Fruit fly (Drosophila melanogaster) ovary, adult (tissue): ENCODE data around the gene CG13454.
A peak's percentile ranks its signal among the peaks of the same experiment; 100 is the strongest.

Experiments used
- CG17801 ChIP-seq: fragments of 200-800 bp; optimal IDR thresholded peaks from 2 replicates; lab custom pipeline; 2019; ENCODE audit warnings: missing biosample characterization, mild to moderate bottlenecking, missing genetic modification characterization, moderate library complexity; ENCODE audit not compliant: partially characterized antibody

The CG13454 gene

DNA sequence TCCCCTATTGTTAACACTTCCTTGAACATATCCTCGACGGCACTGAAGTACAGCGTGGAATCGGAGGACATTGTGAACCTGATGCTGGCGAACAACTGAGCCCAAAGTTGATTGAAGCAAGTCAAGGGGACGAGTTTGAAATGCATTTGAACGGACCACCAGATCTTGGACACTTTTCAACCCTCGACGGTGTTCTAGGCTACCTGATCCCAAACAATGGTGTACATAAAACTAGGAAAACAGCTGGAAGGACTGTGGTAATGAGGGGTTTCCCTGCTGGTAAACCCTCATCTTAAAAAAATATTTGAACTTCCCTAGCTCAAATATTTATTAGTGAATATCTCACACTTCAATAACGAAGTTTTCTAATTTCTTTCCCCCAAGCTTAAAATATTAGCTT, at the start of gene CG13454:
TSS of gene CG13454 (minus strand) at position 101 of the 400 bp plus-strand sequence.
- TF ChIP-seq CG17801 (GFP tag; lab: Kevin White, UChicago), result no peak

DNA sequence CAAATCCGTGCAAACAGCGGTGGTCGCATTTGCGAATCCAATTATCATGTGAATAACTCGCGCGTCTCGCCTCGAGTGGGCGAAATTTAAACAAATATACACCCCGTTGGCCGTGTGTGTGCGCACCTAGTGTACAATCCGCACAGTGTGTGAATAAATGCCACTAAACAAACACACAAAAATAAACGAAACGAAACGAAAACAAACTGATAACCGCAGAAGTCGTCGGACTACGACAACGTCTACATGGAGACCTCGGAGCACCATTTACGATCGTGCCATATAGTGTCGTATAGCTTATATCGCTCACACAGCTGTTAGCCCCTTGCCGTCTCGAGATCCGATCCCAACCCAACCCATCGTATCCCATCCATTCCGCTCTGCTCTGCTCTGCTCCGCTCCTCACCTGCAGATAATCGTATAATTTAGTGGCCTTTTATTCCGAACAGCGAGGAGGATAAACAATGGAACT, 49.7 kb upstream of the CG13454 start:
- peak; percentile 54 for TF ChIP-seq CG17801 (GFP tag; lab: Kevin White, UChicago)

DNA sequence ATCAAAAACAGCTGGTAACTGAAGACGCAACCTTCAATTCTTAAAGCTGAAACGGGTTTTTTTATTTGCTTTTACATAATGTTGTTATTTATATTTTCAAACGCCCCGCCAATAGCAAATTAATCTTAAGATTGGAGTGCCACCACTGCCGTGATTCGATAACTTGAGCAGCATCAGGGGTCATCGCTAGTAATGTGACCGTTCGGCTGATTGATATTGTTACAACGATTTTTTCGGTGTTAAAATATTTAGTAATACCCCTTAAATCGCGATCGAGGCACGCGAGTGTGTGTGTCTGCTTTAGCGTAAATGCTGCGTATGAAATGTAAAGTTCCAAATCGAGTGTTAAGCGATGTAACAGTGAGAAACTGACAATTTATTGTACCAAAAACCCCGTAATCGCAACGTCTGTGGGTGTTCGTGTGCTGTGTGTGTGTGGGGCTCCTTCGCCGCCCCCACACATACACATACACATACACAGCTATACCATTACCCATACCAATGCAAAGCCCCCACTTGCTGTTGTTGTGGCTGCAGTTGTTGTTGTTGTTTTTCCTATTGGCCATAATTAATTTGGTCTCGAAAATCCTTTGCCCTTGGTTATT, 49.1 kb upstream of the CG13454 start, which contains the start of gene dop:
TSS of gene dop (plus strand) at position 185 of the 605 bp plus-strand sequence.
- TF ChIP-seq CG17801 (GFP tag; lab: Kevin White, UChicago), result no peak

DNA sequence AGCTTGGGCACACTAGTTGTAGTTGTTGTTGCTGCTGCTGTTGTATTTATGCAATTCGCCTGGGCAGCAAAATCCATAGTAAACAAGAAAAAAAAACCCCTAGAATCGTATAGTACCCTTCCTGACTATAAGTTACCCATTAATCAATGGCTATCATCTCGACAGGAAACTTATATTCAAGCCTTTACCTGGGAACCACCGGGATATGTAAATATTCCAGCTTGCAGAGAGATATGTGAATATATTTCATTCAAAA, 46.9 kb upstream of the CG13454 start:
- TF ChIP-seq CG17801 (GFP tag; lab: Kevin White, UChicago), result no peak

DNA sequence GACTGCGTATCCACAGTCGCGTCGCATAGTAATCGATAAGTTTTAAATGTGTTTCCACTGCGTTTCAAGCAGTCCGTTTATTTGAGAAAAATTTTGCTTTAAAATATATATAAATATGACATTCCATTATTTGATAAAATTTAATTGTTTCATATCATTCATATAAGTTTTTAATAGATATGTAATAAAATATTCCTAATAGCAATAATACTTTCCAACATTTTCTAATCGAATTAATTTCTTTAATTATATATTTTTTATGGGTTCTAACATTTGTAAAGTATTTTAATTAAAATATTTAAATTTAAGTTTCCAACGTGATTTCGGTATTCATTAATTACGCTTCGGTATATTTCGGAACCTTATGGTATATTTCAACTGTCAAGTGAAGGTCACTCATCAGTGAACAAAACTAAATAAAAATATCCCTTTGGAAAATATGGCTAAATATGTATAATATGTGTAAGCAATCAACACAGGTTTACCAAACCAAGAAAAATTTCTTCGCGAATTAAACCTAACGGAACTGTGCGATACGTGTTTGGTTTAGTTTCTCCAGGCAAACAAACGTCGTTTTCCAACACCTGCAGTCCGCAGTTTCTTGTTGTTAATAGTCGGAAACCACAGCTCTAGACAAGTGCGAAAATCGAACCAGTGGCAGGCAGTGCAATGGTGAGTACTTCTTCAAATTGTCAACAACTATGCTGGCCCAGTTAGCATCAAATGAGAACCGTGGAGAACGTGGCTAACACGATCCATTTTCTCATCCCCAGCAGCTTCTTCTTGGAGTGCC, 46.4 kb upstream of the CG13454 start, which contains the start of the genes CG7739 and SCCRO:
TSS of gene CG7739 (minus strand) at position 8 of the 793 bp plus-strand sequence.
TSS of gene SCCRO (plus strand) at position 370 of the 793 bp plus-strand sequence.
- TF ChIP-seq CG17801 (GFP tag; lab: Kevin White, UChicago), result peak; percentile 39

DNA sequence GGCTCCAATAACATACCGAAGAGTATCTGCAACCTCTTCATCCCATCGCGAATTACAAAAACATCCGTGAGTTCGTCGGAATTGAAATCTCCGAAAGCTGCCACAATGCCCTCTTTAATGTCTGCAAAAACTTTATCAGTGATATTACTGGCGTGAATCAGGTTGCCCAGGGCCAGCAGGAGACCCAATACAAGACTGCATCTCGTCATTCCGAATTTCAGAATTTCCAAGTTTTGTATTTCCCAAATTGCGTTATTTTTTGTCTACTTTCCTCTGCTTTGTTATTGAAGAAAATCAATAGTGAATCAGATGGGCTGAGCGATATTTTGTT, 45.8 kb upstream of the CG13454 start:
- TF ChIP-seq CG17801 (GFP tag; lab: Kevin White, UChicago), result no peak

DNA sequence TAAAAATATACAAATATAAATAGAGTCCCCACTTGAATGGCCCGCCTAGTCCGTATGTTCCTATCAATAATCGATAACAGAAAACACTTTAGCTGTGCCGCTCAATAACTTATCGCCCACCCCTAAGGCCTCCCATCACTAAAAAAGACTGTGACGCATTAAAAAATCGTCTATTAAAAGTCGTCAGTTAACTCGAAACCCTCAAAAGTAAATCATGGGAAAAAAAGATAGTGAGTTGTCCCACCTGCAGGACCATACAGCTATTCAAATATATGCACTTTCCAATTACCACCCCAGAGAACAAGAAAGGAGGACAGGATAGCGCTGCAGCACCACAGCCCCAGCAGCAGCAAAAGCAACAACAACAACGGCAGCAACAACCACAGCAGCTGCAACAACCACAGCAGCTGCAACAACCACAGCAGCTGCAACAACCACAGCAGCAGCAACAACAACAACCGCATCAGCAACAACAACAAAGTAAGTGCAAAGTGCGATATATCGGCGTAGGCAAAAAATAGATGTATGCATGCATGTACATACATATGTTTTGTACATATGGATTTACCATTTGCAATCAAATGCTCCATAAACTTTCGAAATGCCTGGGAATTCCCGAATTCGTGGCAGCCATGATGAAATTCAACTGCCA, 37.3 kb upstream of the CG13454 start, which contains the start of gene AGO2:
TSS of gene AGO2 (plus strand) at position 121 of the 652 bp plus-strand sequence.
- peak; percentile 67 for TF ChIP-seq CG17801 (GFP tag; lab: Kevin White, UChicago)

DNA sequence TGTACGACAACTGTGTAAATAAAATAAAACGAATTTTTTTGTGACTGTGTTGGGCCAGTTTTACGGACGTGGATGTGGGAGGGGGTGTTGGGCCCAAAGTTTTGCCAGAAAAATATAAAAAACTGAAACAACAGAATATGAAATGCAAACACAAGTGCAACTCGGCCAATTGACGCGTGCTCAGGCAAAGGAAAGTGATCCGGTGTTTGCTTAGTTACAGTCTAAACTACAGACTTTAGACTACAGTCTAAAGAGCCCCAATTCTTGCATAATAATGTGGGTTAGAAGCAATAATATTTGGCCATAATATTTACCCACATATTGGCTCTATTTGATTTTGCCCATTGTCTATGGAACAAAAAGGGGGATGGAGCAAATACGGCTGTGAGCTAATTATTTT, 32.0 kb upstream of the CG13454 start:
- no peak for TF ChIP-seq CG17801 (GFP tag; lab: Kevin White, UChicago)

DNA sequence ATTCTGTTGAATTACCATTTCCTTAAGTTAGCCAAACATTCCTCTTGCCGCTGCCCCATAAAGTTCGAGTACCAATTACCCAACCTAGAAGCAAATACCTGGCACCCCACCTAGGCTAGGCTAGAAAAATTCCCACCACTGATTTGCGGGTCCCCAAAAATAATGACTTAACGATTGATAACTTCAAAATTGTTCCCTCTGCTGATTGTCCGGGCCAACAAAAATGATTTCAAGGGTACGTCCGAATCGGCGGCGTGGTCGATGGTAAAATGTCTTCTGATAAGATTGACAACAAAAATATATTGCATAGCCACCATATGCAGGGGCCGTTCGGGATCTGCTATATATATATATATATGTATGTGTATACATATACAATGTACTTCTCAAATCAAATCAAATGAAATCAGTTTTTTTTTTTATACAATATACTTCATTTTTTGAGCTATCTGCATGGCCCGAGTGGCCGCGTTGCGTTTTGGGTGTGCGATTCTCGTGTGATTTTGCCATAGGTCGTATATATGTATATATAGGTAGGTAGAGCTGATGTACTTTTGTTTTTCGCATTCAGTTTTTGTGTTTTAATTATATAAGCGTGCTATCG, 30.4 kb upstream of the CG13454 start:
- TF ChIP-seq CG17801 (GFP tag; lab: Kevin White, UChicago), result no peak

DNA sequence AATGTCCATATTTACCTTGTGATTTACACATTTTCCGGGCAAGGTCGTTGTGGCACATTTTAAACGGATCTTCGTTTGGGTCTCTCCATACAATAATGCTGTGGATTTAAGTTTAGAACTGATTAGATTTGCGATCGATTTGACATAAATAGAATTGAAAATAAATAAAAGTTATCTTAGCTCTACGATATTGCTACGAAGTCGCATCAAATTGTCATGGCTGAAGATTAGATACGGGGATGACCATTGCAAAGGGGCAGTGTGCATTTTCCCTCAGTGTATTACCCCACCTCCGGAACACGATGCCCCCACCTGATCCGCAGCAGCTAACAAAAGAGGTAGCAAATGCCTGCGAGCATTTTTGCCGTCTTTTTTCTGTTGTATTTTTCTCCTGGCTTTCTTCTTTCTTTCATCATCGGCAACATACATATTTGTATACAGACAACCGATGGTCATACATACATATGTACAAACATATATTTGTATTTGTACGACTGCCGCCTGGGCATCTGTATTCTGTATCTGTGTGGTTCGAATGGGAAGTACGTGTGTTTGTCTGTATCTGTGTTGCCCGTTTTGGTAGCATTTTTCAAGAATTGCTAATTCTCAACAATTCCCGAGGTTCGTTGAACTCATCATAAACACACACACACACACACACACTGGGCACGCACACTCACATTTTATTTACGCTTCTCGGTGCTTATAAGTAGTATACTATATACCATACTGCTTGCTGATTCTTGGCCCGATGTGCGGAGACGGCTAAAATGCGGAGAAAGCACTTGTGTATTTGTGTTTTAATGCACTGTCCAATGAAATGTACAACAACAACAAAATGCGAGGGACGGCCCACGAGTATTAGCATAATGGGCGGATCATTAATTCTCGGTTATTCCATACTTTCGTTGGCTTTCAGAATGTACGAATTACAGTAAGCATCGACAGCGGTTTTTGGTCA, 27.9 kb upstream of the CG13454 start:
- no peak for TF ChIP-seq CG17801 (GFP tag; lab: Kevin White, UChicago)

DNA sequence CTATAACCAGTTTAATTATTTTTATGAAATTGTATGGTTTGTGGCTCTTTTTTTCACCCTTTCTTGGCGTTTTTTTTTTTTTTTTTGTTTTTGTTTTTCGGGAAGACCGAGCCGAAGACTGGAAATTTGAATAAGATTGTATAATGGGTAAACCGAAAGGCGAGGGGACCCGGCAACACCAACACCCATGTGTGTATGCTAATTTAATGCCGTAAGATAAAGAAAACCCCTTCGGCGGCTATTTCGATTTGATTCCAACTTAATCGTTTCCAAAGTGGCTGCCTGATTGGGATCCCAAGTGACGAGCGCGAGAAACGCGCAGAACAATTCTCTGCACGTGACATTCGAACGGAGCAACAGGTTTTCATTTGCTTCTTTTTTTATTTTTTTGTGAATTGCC, 26.6 kb upstream of the CG13454 start:
- no peak for TF ChIP-seq CG17801 (GFP tag; lab: Kevin White, UChicago)

DNA sequence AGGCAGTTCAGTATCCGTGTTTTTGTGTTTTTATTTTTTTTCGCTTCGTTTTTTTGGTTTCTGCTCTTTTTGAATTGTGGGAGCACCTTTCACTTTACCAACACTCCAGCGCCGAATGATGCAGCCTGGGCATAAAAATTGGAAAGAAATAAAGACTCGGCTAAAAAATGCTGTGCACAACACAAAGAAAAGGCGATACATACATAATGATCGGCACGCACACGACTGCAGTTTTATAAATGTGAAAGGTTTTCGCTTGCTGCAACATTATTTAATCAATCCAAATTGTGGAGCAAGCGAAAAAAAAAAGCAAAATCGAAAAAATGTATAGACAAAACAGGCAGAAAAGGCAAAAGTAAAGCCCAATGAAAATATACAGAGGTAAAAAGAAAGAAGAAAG, 26.2 kb upstream of the CG13454 start:
- peak; percentile 21 for TF ChIP-seq CG17801 (GFP tag; lab: Kevin White, UChicago)

DNA sequence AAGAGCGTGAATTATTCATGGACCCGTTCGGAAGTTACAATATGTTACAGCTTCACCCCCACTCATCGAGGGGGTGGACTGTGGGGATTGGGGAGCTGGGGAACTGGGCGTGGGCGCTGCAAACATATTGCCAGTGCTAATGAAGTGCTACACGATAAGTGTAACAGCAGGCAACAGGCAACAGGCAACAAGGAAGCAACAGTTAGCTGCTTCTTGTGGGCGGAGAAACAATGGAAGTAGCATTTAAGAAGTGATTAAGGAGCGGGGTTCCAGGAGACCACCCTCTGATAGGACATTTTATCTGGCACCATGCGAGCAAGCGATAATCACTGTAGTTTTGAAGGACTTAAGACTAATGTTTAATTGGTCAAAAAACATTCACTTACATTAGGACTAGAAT, 24.4 kb upstream of the CG13454 start:
- TF ChIP-seq CG17801 (GFP tag; lab: Kevin White, UChicago), result no peak

DNA sequence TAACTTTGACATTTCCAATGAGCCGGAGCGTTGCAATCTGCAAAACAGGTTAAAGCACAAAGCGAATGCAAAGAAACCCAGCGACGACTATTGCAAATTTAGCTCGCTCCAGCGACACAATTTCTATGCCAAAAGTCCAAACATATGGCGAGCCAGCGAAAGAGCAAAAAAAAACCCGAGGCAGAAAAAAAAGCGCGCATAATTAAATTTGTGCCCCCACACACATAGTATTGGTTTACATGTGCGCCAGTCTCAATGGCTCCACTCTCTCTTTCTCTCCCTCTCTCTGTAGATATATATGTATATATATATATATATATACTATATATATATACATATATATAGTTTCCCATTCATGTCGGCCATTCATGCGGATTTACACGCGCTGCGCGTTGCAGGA, 23.8 kb upstream of the CG13454 start:
- no peak for TF ChIP-seq CG17801 (GFP tag; lab: Kevin White, UChicago)
